Worm (Caenorhabditis elegans): ENCODE results near the gene ttn-1.

ce11 chrV:6103429-6103828 lies 99.0 kb downstream of the ttn-1 start, which contains the start of gene Y38A10A.11:
- no peak for TF ChIP-seq nhr-25 (tag; optimal IDR thresholded peaks at IDR 0.05)
- no peak for TF ChIP-seq elt-2 (tag; optimal IDR thresholded peaks at IDR 0.05)
- TF ChIP-seq nhr-237 (tag; optimal IDR thresholded peaks at IDR 0.05), result no peak
- TF ChIP-seq ama-1 (optimal IDR thresholded peaks at IDR 0.05), result no peak

Measured in whole organism, L3 larva.